Fruit fly (Drosophila melanogaster) whole organism, prepupa: Measurements from ENCODE around the gene Sxl.

Experiments
- Blimp-1 ChIP-seq: fragments of 200-800 bp; sonication (Bioruptor generic); optimal IDR thresholded peaks from 3 replicates; lab custom pipeline; 2017; ENCODE audit warnings: missing biosample characterization, missing genetic modification characterization, mild to moderate bottlenecking, moderate library complexity, missing genetic modification reagents
- CG10631 ChIP-seq: fragments of 200-800 bp; sonication (Bioruptor generic); optimal IDR thresholded peaks from 2 replicates; lab custom pipeline; 2016; ENCODE audit warnings: missing biosample characterization, missing genetic modification characterization
- CG11294 ChIP-seq: fragments of 200-800 bp; sonication (Bioruptor generic); IDR thresholded peaks from 2 replicates; pipeline ENCODE4 v1.3.6; 2022; ENCODE audit warnings: missing biosample characterization, missing genetic modification characterization
- CG11762 ChIP-seq: fragments of 200-800 bp; sonication (Bioruptor generic); optimal IDR thresholded peaks from 3 replicates; lab custom pipeline; 2016; ENCODE audit warnings: missing biosample characterization, missing genetic modification characterization; ENCODE audit not compliant: insufficient read depth
- CG11902 ChIP-seq: fragments of 200-800 bp; sonication (Bioruptor generic); optimal IDR thresholded peaks from 3 replicates; lab custom pipeline; 2016; ENCODE audit warnings: missing biosample characterization, missing genetic modification characterization
- CG15336 ChIP-seq: fragments of 200-800 bp; sonication (Bioruptor generic); IDR thresholded peaks from 2 replicates; pipeline ENCODE4 v1.3.6; 2022; ENCODE audit warnings: missing biosample characterization, missing genetic modification characterization
- CG16779 ChIP-seq: fragments of 200-800 bp; sonication (Bioruptor generic); optimal IDR thresholded peaks from 3 replicates; lab custom pipeline; 2017; ENCODE audit warnings: missing biosample characterization, mild to moderate bottlenecking, missing genetic modification characterization
- CG3032 ChIP-seq: fragments of 200-800 bp; optimal IDR thresholded peaks from 2 replicates; lab custom pipeline; 2019; ENCODE audit warnings: missing biosample characterization, mild to moderate bottlenecking, missing genetic modification characterization, moderate library complexity
- CG31627 ChIP-seq: fragments of 200-800 bp; sonication (Bioruptor generic); optimal IDR thresholded peaks from 3 replicates; lab custom pipeline; 2016; ENCODE audit warnings: missing biosample characterization, missing genetic modification characterization
- CG34406 ChIP-seq: fragments of 200-800 bp; sonication (Bioruptor generic); optimal IDR thresholded peaks from 3 replicates; lab custom pipeline; 2016; ENCODE audit warnings: missing biosample characterization, missing genetic modification characterization
- CG3919 ChIP-seq: fragments of 200-800 bp; sonication (Bioruptor generic); optimal IDR thresholded peaks from 3 replicates; lab custom pipeline; 2016; ENCODE audit warnings: missing biosample characterization, missing genetic modification characterization
- CG6163 ChIP-seq: fragments of 200-800 bp; sonication (Bioruptor generic); IDR thresholded peaks from 3 replicates; pipeline ENCODE4 v1.3.6; 2022; ENCODE audit warnings: missing biosample characterization, missing genetic modification characterization
- CG6276 ChIP-seq: fragments of 200-800 bp; sonication (Bioruptor generic); optimal IDR thresholded peaks from 2 replicates; lab custom pipeline; 2017; ENCODE audit warnings: missing biosample characterization, mild to moderate bottlenecking, missing genetic modification characterization
- CG6792 ChIP-seq: fragments of 200-800 bp; sonication (Bioruptor generic); optimal IDR thresholded peaks from 3 replicates; lab custom pipeline; 2016; ENCODE audit warnings: missing biosample characterization, missing genetic modification characterization
- CG6808 ChIP-seq: fragments of 200-800 bp; sonication (Bioruptor generic); optimal IDR thresholded peaks from 3 replicates; lab custom pipeline; 2017; ENCODE audit warnings: missing biosample characterization, missing genetic modification characterization, mild to moderate bottlenecking, moderate library complexity, missing genetic modification reagents
- CG8119 ChIP-seq: fragments of 200-800 bp; sonication (Bioruptor generic); IDR thresholded peaks from 3 replicates; pipeline ENCODE4 v1.3.6; 2022; ENCODE audit warnings: missing biosample characterization, missing genetic modification characterization
- CG8319 ChIP-seq: fragments of 200-800 bp; sonication (Bioruptor generic); optimal IDR thresholded peaks from 3 replicates; lab custom pipeline; 2016; ENCODE audit warnings: missing biosample characterization, missing genetic modification characterization
- CG9139 ChIP-seq: fragments of 200-800 bp; sonication (Bioruptor generic); optimal IDR thresholded peaks from 3 replicates; lab custom pipeline; 2017; ENCODE audit warnings: missing biosample characterization, mild to moderate bottlenecking, missing genetic modification characterization
- Eip75B ChIP-seq: fragments of 200-800 bp; sonication (Bioruptor generic); optimal IDR thresholded peaks from 3 replicates; lab custom pipeline; 2016; ENCODE audit warnings: missing biosample characterization, missing genetic modification characterization
- Eip78C ChIP-seq: fragments of 200-800 bp; sonication (Bioruptor generic); peaks from one replicate; lab custom pipeline; 2016; ENCODE audit warnings: missing biosample characterization, missing genetic modification characterization
- Eip93F ChIP-seq: fragments of 200-800 bp; sonication (Bioruptor generic); optimal IDR thresholded peaks from 2 replicates; lab custom pipeline; 2016; ENCODE audit warnings: missing biosample characterization, mild to moderate bottlenecking, missing genetic modification characterization
- Ets21C ChIP-seq: fragments of 200-800 bp; sonication (Bioruptor generic); optimal IDR thresholded peaks from 3 replicates; lab custom pipeline; 2016; ENCODE audit warnings: missing biosample characterization, missing genetic modification characterization
- Ets96B ChIP-seq: fragments of 200-800 bp; optimal IDR thresholded peaks from 2 replicates; lab custom pipeline; 2019; ENCODE audit warnings: missing biosample characterization, mild to moderate bottlenecking, missing genetic modification characterization, moderate library complexity
- Hr38 ChIP-seq: sonication (Bioruptor generic); optimal IDR thresholded peaks from 2 replicates; lab custom pipeline; 2016; ENCODE audit warnings: missing biosample characterization, missing genetic modification characterization
- Hr4 ChIP-seq: fragments of 200-800 bp; sonication (Bioruptor generic); optimal IDR thresholded peaks from 3 replicates; lab custom pipeline; 2016; ENCODE audit warnings: missing biosample characterization, missing genetic modification characterization
- Lpt ChIP-seq: fragments of 200-800 bp; sonication (Bioruptor generic); optimal IDR thresholded peaks from 3 replicates; lab custom pipeline; 2016; ENCODE audit warnings: missing biosample characterization, missing genetic modification characterization
- Smox ChIP-seq: fragments of 200-800 bp; sonication (Bioruptor generic); optimal IDR thresholded peaks from 3 replicates; lab custom pipeline; 2016; ENCODE audit warnings: missing biosample characterization, missing genetic modification characterization
- achi ChIP-seq: fragments of 200-800 bp; sonication (Bioruptor generic); optimal IDR thresholded peaks from 3 replicates; lab custom pipeline; 2016; ENCODE audit warnings: missing biosample characterization, missing genetic modification characterization
- cyc ChIP-seq: fragments of 200-800 bp; sonication (Bioruptor generic); optimal IDR thresholded peaks from 3 replicates; lab custom pipeline; 2016; ENCODE audit warnings: missing biosample characterization, missing genetic modification characterization
- dac ChIP-seq: fragments of 200-800 bp; sonication (Bioruptor generic); optimal IDR thresholded peaks from 2 replicates; lab custom pipeline; 2017; ENCODE audit warnings: missing biosample characterization, mild to moderate bottlenecking, missing genetic modification characterization
- dsx ChIP-seq: fragments of 200-800 bp; optimal IDR thresholded peaks from 3 replicates; lab custom pipeline; 2019; ENCODE audit warnings: missing biosample characterization, mild to moderate bottlenecking, missing genetic modification characterization, moderate library complexity; ENCODE audit not compliant: poor library complexity, severe bottlenecking
- esn ChIP-seq: fragments of 200-800 bp; sonication (Bioruptor generic); optimal IDR thresholded peaks from 2 replicates; lab custom pipeline; 2016; ENCODE audit warnings: missing biosample characterization, mild to moderate bottlenecking, missing genetic modification characterization, moderate library complexity
- fd85E ChIP-seq: fragments of 200-800 bp; sonication (Bioruptor generic); optimal IDR thresholded peaks from 3 replicates; lab custom pipeline; 2016; ENCODE audit warnings: missing biosample characterization, missing genetic modification characterization
- fkh ChIP-seq: fragments of 200-800 bp; sonication (Bioruptor generic); optimal IDR thresholded peaks from 3 replicates; lab custom pipeline; 2017; ENCODE audit warnings: missing biosample characterization, mild to moderate bottlenecking, missing genetic modification characterization, moderate library complexity
- lz ChIP-seq: fragments of 200-800 bp; sonication (Bioruptor generic); optimal IDR thresholded peaks from 3 replicates; lab custom pipeline; 2016; ENCODE audit warnings: missing biosample characterization, missing genetic modification characterization
- net ChIP-seq: fragments of 200-800 bp; sonication (Bioruptor generic); optimal IDR thresholded peaks from 3 replicates; lab custom pipeline; 2016; ENCODE audit warnings: missing biosample characterization, missing genetic modification characterization
- pdm3 ChIP-seq: fragments of 200-800 bp; sonication (Bioruptor generic); optimal IDR thresholded peaks from 3 replicates; lab custom pipeline; 2016; ENCODE audit warnings: missing biosample characterization, missing genetic modification characterization
- salr ChIP-seq, 2 experiments: fragments of 200-800 bp; sonication (Bioruptor generic); optimal IDR thresholded peaks; 3 replicates each; lab custom pipeline; 2016 to 2018; ENCODE audit warnings: missing biosample characterization in 2 of 2, missing genetic modification characterization in 2 of 2, mild to moderate bottlenecking in 1 of 2
- spab ChIP-seq: fragments of 200-800 bp; sonication (Bioruptor generic); optimal IDR thresholded peaks from 2 replicates; lab custom pipeline; 2017; ENCODE audit warnings: missing biosample characterization, mild to moderate bottlenecking, missing genetic modification characterization, missing genetic modification reagents
- ss ChIP-seq, 2 experiments: fragments of 200-800 bp; sonication (Bioruptor generic); optimal IDR thresholded peaks; 2 replicates in 1 of 2; 3 replicates in 1 of 2; lab custom pipeline; 2017 to 2018; ENCODE audit warnings: mild to moderate bottlenecking in 2 of 2, missing biosample characterization in 2 of 2, missing genetic modification characterization in 2 of 2, moderate library complexity in 1 of 2
- svp ChIP-seq: fragments of 200-800 bp; sonication (Bioruptor generic); peaks from one replicate; lab custom pipeline; 2016; ENCODE audit warnings: missing biosample characterization, missing genetic modification characterization
- topi ChIP-seq: fragments of 200-800 bp; sonication (Bioruptor generic); optimal IDR thresholded peaks from 3 replicates; lab custom pipeline; 2016; ENCODE audit warnings: missing biosample characterization, missing genetic modification characterization
- vri ChIP-seq: fragments of 200-800 bp; sonication (Bioruptor generic); optimal IDR thresholded peaks from 3 replicates; lab custom pipeline; 2016; ENCODE audit warnings: missing biosample characterization, mild to moderate bottlenecking, missing genetic modification characterization

Sxl gene

DNA sequence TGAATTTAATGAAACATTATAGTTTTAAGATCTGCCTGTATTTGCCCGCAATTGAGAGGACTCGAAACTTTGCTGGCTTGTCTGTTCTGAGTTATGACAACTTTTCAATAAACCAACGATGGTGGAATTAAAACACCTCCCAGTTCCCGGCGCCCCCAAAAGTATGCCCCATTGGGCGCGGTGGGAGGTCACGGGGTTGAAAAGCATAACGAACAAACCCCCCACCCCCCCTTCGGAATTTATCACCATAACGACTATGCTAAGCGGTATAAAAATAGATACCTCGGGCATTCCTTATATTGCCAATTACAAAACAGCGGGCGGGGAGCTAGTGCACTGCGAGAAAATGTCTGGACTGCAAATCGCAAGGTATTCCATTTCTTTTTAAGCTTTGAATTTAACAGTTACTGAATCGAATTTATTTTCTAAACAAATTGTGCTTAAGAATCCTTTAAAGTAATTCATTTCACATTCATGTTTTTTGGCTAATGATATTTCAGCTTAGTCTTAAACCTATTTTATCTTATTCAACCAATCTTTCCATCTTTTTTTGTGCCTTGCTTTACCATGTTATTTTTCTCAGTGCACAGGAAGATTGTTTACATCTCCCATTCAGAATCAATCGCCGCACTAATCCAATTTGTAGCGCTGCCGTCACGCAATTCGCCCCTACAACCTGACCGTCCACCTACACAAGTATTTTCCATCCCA, 3.6 kb upstream of the Sxl start (continued):
- TF ChIP-seq fd85E (GFP tag; lab: Kevin White, UChicago) (no peak), esn (peak; percentile 87), Blimp-1 (GFP tag; lab: Kevin White, UChicago) (peak; percentile 47), CG3032 (tag; lab: Kevin White, UChicago) (peak; percentile 85), spab (GFP tag; lab: Kevin White, UChicago) (peak; percentile 76), CG15336 (peak; percentile 92), Eip78C (GFP tag; lab: Kevin White, UChicago) (peak; percentile 96), salr (GFP tag; optimal IDR thresholded peaks at IDR 0.05; lab: Kevin White, UChicago) (peak; percentile 80 to 88), CG8119 (GFP tag; lab: Robert Waterston, UW) (peak; percentile 93)

DNA sequence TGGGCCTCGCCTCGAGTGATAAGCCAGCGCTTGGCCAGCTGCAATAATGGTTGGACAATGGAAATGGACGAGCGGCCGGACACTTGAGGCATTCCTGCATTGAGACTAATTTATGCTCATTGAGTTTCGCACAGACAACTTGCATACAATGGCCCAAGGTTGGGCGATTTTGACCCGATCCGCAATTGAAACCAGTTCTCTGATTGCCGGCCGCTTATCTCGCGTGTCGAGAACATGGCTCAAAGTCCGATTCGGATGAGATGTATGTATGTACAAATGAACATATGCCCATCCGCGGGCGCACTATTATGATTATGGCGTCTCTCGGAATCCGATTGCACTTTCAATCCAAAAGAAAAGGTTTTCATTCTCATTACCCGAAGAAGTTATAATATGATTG, 2.8 kb upstream of the Sxl start:
- TF ChIP-seq CG6808 (GFP tag; lab: Kevin White, UChicago) (peak; percentile 59), svp (GFP tag; lab: Kevin White, UChicago) (peak; percentile 48), Blimp-1 (GFP tag; lab: Kevin White, UChicago) (no peak), CG6163 (0 out of 3 replicates have a peak, but pooled peaks have one; percentile 15), net (GFP tag; lab: Kevin White, UChicago) (no peak), Eip78C (GFP tag; lab: Kevin White, UChicago) (peak; percentile 55), vri (no peak), CG8119 (GFP tag; lab: Robert Waterston, UW) (peak; percentile 17; the same call in 1 of the 3 replicates), pdm3 (no peak), CG6792 (GFP tag; lab: Kevin White, UChicago) (no peak), ss (GFP tag; optimal IDR thresholded peaks at IDR 0.05; lab: Kevin White, UChicago) (peak; percentile 78 to 84), CG6276 (GFP tag; lab: Kevin White, UChicago) (peak; percentile 16), dsx (GFP tag; lab: Kevin White, UChicago) (no peak), CG34406 (GFP tag; lab: Kevin White, UChicago) (no peak), CG3919 (GFP tag; lab: Kevin White, UChicago) (no peak), Hr38 (GFP tag; lab: Kevin White, UChicago) (no peak), cyc (GFP tag; lab: Kevin White, UChicago) (no peak)

DNA sequence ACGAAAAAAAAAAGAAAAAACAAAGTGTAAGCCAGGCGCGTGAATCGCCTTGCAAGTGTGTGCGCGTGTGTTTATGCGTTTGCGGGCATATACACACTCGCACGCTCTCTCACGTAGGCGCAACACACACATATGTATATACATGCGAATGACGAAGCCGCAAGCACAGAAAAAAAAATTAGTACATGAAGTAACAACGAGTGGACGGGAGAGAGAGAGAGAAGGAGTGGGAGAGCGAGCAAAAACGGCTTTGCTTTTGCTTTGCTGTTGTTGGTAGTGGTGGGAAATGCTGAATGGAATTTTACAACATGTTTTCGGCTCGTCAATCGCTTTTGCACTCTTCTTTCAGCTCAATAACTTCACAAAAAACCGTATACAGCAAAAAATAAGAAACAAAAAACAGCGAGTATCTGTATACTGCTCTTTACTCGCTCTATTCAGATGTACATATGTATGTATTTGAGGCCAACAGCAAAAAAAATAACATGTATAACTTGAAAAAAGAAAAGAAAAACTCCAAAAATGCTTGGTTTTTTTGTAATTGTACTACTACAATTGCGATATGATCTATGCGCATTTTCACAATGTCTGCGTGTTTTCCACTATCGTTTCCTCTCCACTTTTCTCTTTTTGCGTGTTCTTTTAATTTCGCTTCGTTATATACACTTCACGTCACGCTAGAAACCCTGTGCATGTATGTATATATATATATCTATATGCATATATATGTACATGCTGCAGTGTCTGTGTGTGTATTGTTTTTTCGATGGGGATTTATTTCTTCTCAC, 588 bp downstream of the Sxl start:
- TF ChIP-seq Eip93F (GFP tag; lab: Kevin White, UChicago) = peak; percentile 54
- TF ChIP-seq Ets96B = peak; percentile 45
- TF ChIP-seq CG10631 (GFP tag; lab: Kevin White, UChicago) = no peak
- peak; percentile 82 for TF ChIP-seq CG6276 (GFP tag; lab: Kevin White, UChicago)
- no peak for TF ChIP-seq Eip75B (GFP tag; lab: Kevin White, UChicago)
- peak; percentile 46; the same call in 1 of the 3 replicates for TF ChIP-seq CG8119 (GFP tag; lab: Robert Waterston, UW)
- TF ChIP-seq achi (GFP tag; lab: Kevin White, UChicago) = peak; percentile 25
- TF ChIP-seq vri = no peak
- no peak for TF ChIP-seq CG16779 (tag; lab: Kevin White, UChicago)
- no peak for TF ChIP-seq dsx (GFP tag; lab: Kevin White, UChicago)
- TF ChIP-seq Hr4 (GFP tag; lab: Kevin White, UChicago) = no peak
- no peak for TF ChIP-seq Ets21C (GFP tag; lab: Kevin White, UChicago)
- no peak for TF ChIP-seq CG8319 (GFP tag; lab: Kevin White, UChicago)
- TF ChIP-seq esn = no peak
- TF ChIP-seq CG11294 (GFP tag; lab: Robert Waterston, UW) = no peak
- no peak for TF ChIP-seq fkh (GFP tag; lab: Kevin White, UChicago)
- TF ChIP-seq CG15336 = 0 out of 2 replicates have a peak, but pooled peaks have one; percentile 43
- TF ChIP-seq CG11762 (GFP tag; lab: Kevin White, UChicago) = no peak
- TF ChIP-seq CG6163 = peak; percentile 12; the same call in 2 of the 3 replicates
- TF ChIP-seq Lpt (GFP tag; lab: Kevin White, UChicago) = peak; percentile 52
- no peak for TF ChIP-seq CG11902
- peak; percentile 41 for TF ChIP-seq CG9139 (GFP tag; lab: Kevin White, UChicago)
- TF ChIP-seq Eip78C (GFP tag; lab: Kevin White, UChicago) = peak; percentile 64
- peak; percentile 7 for TF ChIP-seq spab (GFP tag; lab: Kevin White, UChicago)
- no peak for TF ChIP-seq Smox (GFP tag; lab: Kevin White, UChicago)
- no peak for TF ChIP-seq Hr38 (GFP tag; lab: Kevin White, UChicago)
- no peak for TF ChIP-seq topi (GFP tag; lab: Kevin White, UChicago)
- TF ChIP-seq lz (GFP tag; lab: Kevin White, UChicago) = no peak
- no peak for TF ChIP-seq CG31627 (GFP tag; lab: Kevin White, UChicago)
- TF ChIP-seq CG3919 (GFP tag; lab: Kevin White, UChicago) = peak; percentile 3
- TF ChIP-seq dac (GFP tag; lab: Kevin White, UChicago) = peak; percentile 38
